Fruit fly (Drosophila melanogaster): ENCODE results near the gene Tbcc.

dm6 chr2L:4148979-4149378, 38.6 kb downstream of the Tbcc start, which contains the start of gene CG2955:
- no peak for TF ChIP-seq CG33017 (tag; optimal IDR thresholded peaks at IDR 0.05)
- TF ChIP-seq CG12768 (GFP tag; optimal IDR thresholded peaks at IDR 0.05): no peak
- TF ChIP-seq CG14711 (tag; optimal IDR thresholded peaks at IDR 0.05): no peak
- no peak for TF ChIP-seq CG7045 (GFP tag; optimal IDR thresholded peaks at IDR 0.05)
- no peak for TF ChIP-seq CG7101 (tag; optimal IDR thresholded peaks at IDR 0.05)
- TF ChIP-seq Crg-1 (GFP tag; optimal IDR thresholded peaks at IDR 0.05): no peak
- TF ChIP-seq Hr96 (GFP tag; optimal IDR thresholded peaks at IDR 0.05): no peak
- TF ChIP-seq Clk (GFP tag; optimal IDR thresholded peaks at IDR 0.05): no peak
- no peak for TF ChIP-seq kay (GFP tag; ENCODE audit: borderline replicate concordance)

All from whole organism, adult.